Worm (Caenorhabditis elegans): ENCODE results near the gene srx-66.

The srx-66 gene

ce11 chrV:3919289-3919688 is at the start of gene srx-66:
Gene srx-66, plus strand, starts transcription at chrV:3919589.
- TF ChIP-seq flt-1 (GFP tag; IDR thresholded peaks at IDR 0.05), result no peak
- no peak for TF ChIP-seq F13C5.2 (tag; optimal IDR thresholded peaks at IDR 0.05)
- no peak for TF ChIP-seq ceh-36 (tag; optimal IDR thresholded peaks at IDR 0.05)
- TF ChIP-seq ets-7 (tag; optimal IDR thresholded peaks at IDR 0.05), result no peak
- no peak for TF ChIP-seq hnd-1 (tag; optimal IDR thresholded peaks at IDR 0.05)
- TF ChIP-seq sea-1 (GFP tag; conservative IDR thresholded peaks at IDR 0.05), result no peak
- no peak for TF ChIP-seq hmg-4 (GFP tag; optimal IDR thresholded peaks at IDR 0.05)
- no peak for TF ChIP-seq scrt-1 (GFP tag; IDR thresholded peaks at IDR 0.05)
- no peak for TF ChIP-seq tbx-11 (GFP tag; IDR thresholded peaks at IDR 0.05)
- TF ChIP-seq B0310.2 (tag; optimal IDR thresholded peaks at IDR 0.05), result no peak
- TF ChIP-seq aly-1 (tag; optimal IDR thresholded peaks at IDR 0.05), result no peak
- no peak for TF ChIP-seq tra-4 (tag; optimal IDR thresholded peaks at IDR 0.05)
- no peak for TF ChIP-seq ceh-13 (GFP tag; optimal IDR thresholded peaks at IDR 0.05)
- TF ChIP-seq pes-1 (GFP tag; IDR thresholded peaks at IDR 0.05), result no peak
- no peak for TF ChIP-seq hmbx-1 (tag; optimal IDR thresholded peaks at IDR 0.05)
- no peak for TF ChIP-seq tbx-37 (GFP tag; conservative IDR thresholded peaks at IDR 0.05)
- no peak for TF ChIP-seq ama-1 (optimal IDR thresholded peaks at IDR 0.05)

ce11 chrV:3870359-3870758 is 49.0 kb upstream of the srx-66 start:
- TF ChIP-seq flt-1 (GFP tag; IDR thresholded peaks at IDR 0.05), result no peak
- no peak for TF ChIP-seq ama-1 (optimal IDR thresholded peaks at IDR 0.05)
- TF ChIP-seq ceh-36 (tag; optimal IDR thresholded peaks at IDR 0.05), result no peak
- TF ChIP-seq scrt-1 (GFP tag; IDR thresholded peaks at IDR 0.05), result no peak
- no peak for TF ChIP-seq sea-1 (GFP tag; conservative IDR thresholded peaks at IDR 0.05)
- TF ChIP-seq ceh-13 (GFP tag; optimal IDR thresholded peaks at IDR 0.05), result no peak
- no peak for TF ChIP-seq ets-7 (tag; optimal IDR thresholded peaks at IDR 0.05)
- TF ChIP-seq tbx-37 (GFP tag; conservative IDR thresholded peaks at IDR 0.05), result no peak
- TF ChIP-seq aly-1 (tag; optimal IDR thresholded peaks at IDR 0.05), result no peak
- no peak for TF ChIP-seq tbx-11 (GFP tag; IDR thresholded peaks at IDR 0.05)
- no peak for TF ChIP-seq pes-1 (GFP tag; IDR thresholded peaks at IDR 0.05)
- TF ChIP-seq F13C5.2 (tag; optimal IDR thresholded peaks at IDR 0.05), result no peak
- TF ChIP-seq B0310.2 (tag; optimal IDR thresholded peaks at IDR 0.05), result no peak
- TF ChIP-seq hmg-4 (GFP tag; optimal IDR thresholded peaks at IDR 0.05), result no peak

ce11 chrV:3874102-3874744 is 45.2 kb upstream of the srx-66 start, which contains the start of gene nhr-158:
Gene nhr-158, minus strand, starts transcription at chrV:3874152.
- TF ChIP-seq hmbx-1 (tag; optimal IDR thresholded peaks at IDR 0.05) (no peak), sea-1 (GFP tag; conservative IDR thresholded peaks at IDR 0.05) (no peak), scrt-1 (GFP tag; IDR thresholded peaks at IDR 0.05) (no peak), pes-1 (GFP tag; IDR thresholded peaks at IDR 0.05) (no peak), ceh-13 (GFP tag; optimal IDR thresholded peaks at IDR 0.05) (no peak), hnd-1 (tag; optimal IDR thresholded peaks at IDR 0.05) (no peak), tra-4 (tag; optimal IDR thresholded peaks at IDR 0.05) (no peak), aly-1 (tag; optimal IDR thresholded peaks at IDR 0.05) (no peak), tbx-37 (GFP tag; conservative IDR thresholded peaks at IDR 0.05) (no peak), B0310.2 (tag; optimal IDR thresholded peaks at IDR 0.05) (no peak), flt-1 (GFP tag; IDR thresholded peaks at IDR 0.05) (no peak), ets-7 (tag; optimal IDR thresholded peaks at IDR 0.05) (no peak), ceh-36 (tag; optimal IDR thresholded peaks at IDR 0.05) (no peak)

- TF ChIP-seq tbx-11 (GFP tag; IDR thresholded peaks at IDR 0.05), result no peak
- TF ChIP-seq ets-7 (tag; optimal IDR thresholded peaks at IDR 0.05), result no peak
- TF ChIP-seq hmg-4 (GFP tag; optimal IDR thresholded peaks at IDR 0.05), result no peak
- TF ChIP-seq ceh-13 (GFP tag; optimal IDR thresholded peaks at IDR 0.05), result no peak
These were observed 42.1 kb upstream of the srx-66 start for ce11 chrV:3877242-3877641.

ce11 chrV:3878223-3878622 is 41.2 kb upstream of the srx-66 start, which contains the start of gene nhr-159:
Gene nhr-159, minus strand, starts transcription at chrV:3878323.
- no peak for TF ChIP-seq hmbx-1 (tag; optimal IDR thresholded peaks at IDR 0.05)
- no peak for TF ChIP-seq scrt-1 (GFP tag; IDR thresholded peaks at IDR 0.05)
- no peak for TF ChIP-seq tbx-37 (GFP tag; conservative IDR thresholded peaks at IDR 0.05)
- TF ChIP-seq pes-1 (GFP tag; IDR thresholded peaks at IDR 0.05), result no peak
- TF ChIP-seq tbx-11 (GFP tag; IDR thresholded peaks at IDR 0.05), result no peak
- no peak for TF ChIP-seq hmg-4 (GFP tag; optimal IDR thresholded peaks at IDR 0.05)
- no peak for TF ChIP-seq aly-1 (tag; optimal IDR thresholded peaks at IDR 0.05)
- no peak for TF ChIP-seq ceh-13 (GFP tag; optimal IDR thresholded peaks at IDR 0.05)
- no peak for TF ChIP-seq ceh-36 (tag; optimal IDR thresholded peaks at IDR 0.05)
- TF ChIP-seq sea-1 (GFP tag; conservative IDR thresholded peaks at IDR 0.05), result no peak
- no peak for TF ChIP-seq flt-1 (GFP tag; IDR thresholded peaks at IDR 0.05)
- TF ChIP-seq F13C5.2 (tag; optimal IDR thresholded peaks at IDR 0.05), result no peak
- TF ChIP-seq ama-1 (optimal IDR thresholded peaks at IDR 0.05), result no peak
- TF ChIP-seq hnd-1 (tag; optimal IDR thresholded peaks at IDR 0.05), result no peak
- TF ChIP-seq tra-4 (tag; optimal IDR thresholded peaks at IDR 0.05), result no peak
- TF ChIP-seq ets-7 (tag; optimal IDR thresholded peaks at IDR 0.05), result no peak
- TF ChIP-seq B0310.2 (tag; optimal IDR thresholded peaks at IDR 0.05), result no peak

ce11 chrV:3884550-3884949 is 34.8 kb upstream of the srx-66 start:
- TF ChIP-seq ama-1 (optimal IDR thresholded peaks at IDR 0.05) (no peak), ets-7 (tag; optimal IDR thresholded peaks at IDR 0.05) (no peak), tra-4 (tag; optimal IDR thresholded peaks at IDR 0.05) (no peak), ceh-13 (GFP tag; optimal IDR thresholded peaks at IDR 0.05) (no peak), ceh-36 (tag; optimal IDR thresholded peaks at IDR 0.05) (no peak), B0310.2 (tag; optimal IDR thresholded peaks at IDR 0.05) (no peak)

ce11 chrV:3886104-3886503 is 33.3 kb upstream of the srx-66 start, which contains the start of gene nhr-124:
Gene nhr-124, minus strand, starts transcription at chrV:3886204.
- no peak for TF ChIP-seq ets-7 (tag; optimal IDR thresholded peaks at IDR 0.05)
- TF ChIP-seq pes-1 (GFP tag; IDR thresholded peaks at IDR 0.05), result no peak
- TF ChIP-seq tra-4 (tag; optimal IDR thresholded peaks at IDR 0.05), result no peak
- no peak for TF ChIP-seq flt-1 (GFP tag; IDR thresholded peaks at IDR 0.05)
- TF ChIP-seq hmbx-1 (tag; optimal IDR thresholded peaks at IDR 0.05), result no peak
- TF ChIP-seq scrt-1 (GFP tag; IDR thresholded peaks at IDR 0.05), result no peak
- no peak for TF ChIP-seq hmg-4 (GFP tag; optimal IDR thresholded peaks at IDR 0.05)
- TF ChIP-seq F13C5.2 (tag; optimal IDR thresholded peaks at IDR 0.05), result no peak

Data from whole organism, early embryonic.